Worm (Caenorhabditis elegans) whole organism, late embryonic: ENCODE results near the gene C17F4.2.

Source experiments
- K09A11.1 ChIP-seq: sonication (generic microtip); optimal IDR thresholded peaks from 2 replicates; lab custom pipeline; 2017; ENCODE audit warnings: antibody characterized with exemption, mild to moderate bottlenecking, missing genetic modification characterization, missing compliant biosample characterization; ENCODE audit not compliant: insufficient read depth
- ama-1 ChIP-seq: fragments of 150-350 bp; optimal IDR thresholded peaks from 2 replicates; lab custom pipeline; 2014
- ceh-9 ChIP-seq: sonication (generic microtip); optimal IDR thresholded peaks from 2 replicates; lab custom pipeline; 2016; ENCODE audit warnings: mild to moderate bottlenecking, missing genetic modification characterization, inconsistent platforms, missing compliant biosample characterization
- ets-4 ChIP-seq: sonication (generic microtip); optimal IDR thresholded peaks from 2 replicates; lab custom pipeline; 2016; ENCODE audit warnings: missing genetic modification characterization, missing compliant biosample characterization
- hlh-13 ChIP-seq: fragments of 200-800 bp; sonication (Bioruptor generic); optimal IDR thresholded peaks from 2 replicates; lab custom pipeline; 2018; ENCODE audit warnings: mild to moderate bottlenecking, missing genetic modification characterization, missing compliant biosample characterization
- hlh-30 ChIP-seq: sonication (generic microtip); optimal IDR thresholded peaks from 2 replicates; lab custom pipeline; 2017; ENCODE audit warnings: antibody characterized with exemption, missing genetic modification characterization, missing compliant biosample characterization; ENCODE audit not compliant: insufficient read depth
- hlh-6 ChIP-seq: sonication (generic microtip); optimal IDR thresholded peaks from 2 replicates; lab custom pipeline; 2016; ENCODE audit warnings: missing genotype, missing genetic modification characterization, missing compliant biosample characterization
- mec-3 ChIP-seq: sonication (generic microtip); optimal IDR thresholded peaks from 2 replicates; lab custom pipeline; 2016; ENCODE audit warnings: borderline replicate concordance, missing genetic modification characterization, missing compliant biosample characterization
- pax-1 ChIP-seq: fragments of 150-350 bp; optimal IDR thresholded peaks from 2 replicates; lab custom pipeline; 2014; ENCODE audit warnings: missing biosample characterization, missing genetic modification characterization
- pha-4 ChIP-seq: fragments of 150-350 bp; optimal IDR thresholded peaks from 2 replicates; lab custom pipeline; 2018; ENCODE audit warnings: missing biosample characterization, missing genetic modification reagents, missing genetic modification characterization
- syd-9 ChIP-seq: sonication (generic microtip); optimal IDR thresholded peaks from 2 replicates; lab custom pipeline; 2016; ENCODE audit warnings: mild to moderate bottlenecking, missing genetic modification characterization, moderate library complexity, missing compliant biosample characterization
- unc-55 ChIP-seq: sonication (generic microtip); optimal IDR thresholded peaks from 2 replicates; lab custom pipeline; 2017; ENCODE audit warnings: missing biosample characterization, missing genetic modification reagents, missing genetic modification characterization

ce11 chrII:3225780-3226179 is 22.7 kb upstream of the C17F4.2 start, which contains the start of gene ZC239.17:
- TF ChIP-seq syd-9 (tag; lab: Kevin White, UChicago) (no peak), pha-4 (tag; lab: Kevin White, UChicago) (no peak), pax-1 (tag; lab: Kevin White, UChicago) (no peak), unc-55 (no peak), ceh-9 (tag; lab: Kevin White, UChicago) (no peak), hlh-13 (no peak), ets-4 (tag; lab: Kevin White, UChicago) (no peak), mec-3 (tag; lab: Kevin White, UChicago) (no peak), hlh-6 (tag; lab: Kevin White, UChicago) (no peak), hlh-30 (no peak), ama-1 (lab: Kevin White, UChicago) (no peak), K09A11.1 (no peak)
